Worm (Caenorhabditis elegans) whole organism, L2 larva: Measurements from ENCODE around the gene pdf-1.

ENCODE experiments used
- F13H6.1 ChIP-seq: sonication (generic microtip); optimal IDR thresholded peaks from 2 replicates; lab custom pipeline; 2016; ENCODE audit warnings: missing genetic modification characterization, missing compliant biosample characterization
- ceh-82 ChIP-seq: fragments of 150-350 bp; optimal IDR thresholded peaks from 2 replicates; lab custom pipeline; 2014; ENCODE audit warnings: missing biosample characterization, missing genetic modification characterization
- lsy-2 ChIP-seq, 2 experiments: fragments of 150-350 bp in 1 of 2; sonication (generic microtip) in 1 of 2; optimal IDR thresholded peaks; 2 replicates each; lab custom pipeline; 2014 to 2017; ENCODE audit warnings: missing biosample characterization in 2 of 2, missing genetic modification characterization in 2 of 2
- nhr-11 ChIP-seq: fragments of 150-350 bp; optimal IDR thresholded peaks from 2 replicates; lab custom pipeline; 2014; ENCODE audit warnings: missing biosample characterization, missing genetic modification characterization
- skn-1 ChIP-seq: sonication (generic microtip); optimal IDR thresholded peaks from 2 replicates; lab custom pipeline; 2017; ENCODE audit warnings: missing biosample characterization, missing genetic modification characterization
- snpc-4 ChIP-seq: fragments of 150-350 bp; optimal IDR thresholded peaks from 2 replicates; lab custom pipeline; 2014; ENCODE audit warnings: missing biosample characterization, missing genetic modification characterization
- unc-39 ChIP-seq: fragments of 150-350 bp; optimal IDR thresholded peaks from 2 replicates; lab custom pipeline; 2014; ENCODE audit warnings: missing biosample characterization, missing genetic modification characterization
- unc-62 ChIP-seq: fragments of 150-350 bp; optimal IDR thresholded peaks from 2 replicates; lab custom pipeline; 2014; ENCODE audit warnings: missing biosample characterization, missing genetic modification reagents, missing genetic modification characterization
- zag-1 ChIP-seq: fragments of 150-350 bp; optimal IDR thresholded peaks from 2 replicates; lab custom pipeline; 2014; ENCODE audit warnings: missing biosample characterization, missing genetic modification characterization
- ztf-1 ChIP-seq: fragments of 200-800 bp; sonication (Bioruptor generic); conservative IDR thresholded peaks from 2 replicates; pipeline ENCODE4 v1.3.6; 2022; ENCODE audit warnings: missing genetic modification characterization, missing compliant biosample characterization

- TF ChIP-seq snpc-4 (tag; lab: Kevin White, UChicago) (no peak), F13H6.1 (tag; lab: Kevin White, UChicago) (no peak), zag-1 (no peak), skn-1 (no peak), ztf-1 (GFP tag; lab: Robert Waterston, UW) (no peak), unc-62 (no peak), nhr-11 (tag; lab: Kevin White, UChicago) (no peak), lsy-2 (tag; optimal IDR thresholded peaks at IDR 0.05; lab: Kevin White, UChicago) (no peak), ceh-82 (no peak), unc-39 (tag; lab: Kevin White, UChicago) (no peak)
Observed at ce11 chrIII:6945319-6945718, 33.0 kb upstream of the pdf-1 start.
